Fruit fly (Drosophila melanogaster) whole organism, pupa: ENCODE measurements around the gene CG1662.

Experiments used
- CG12605 ChIP-seq: fragments of 200-800 bp; sonication (Bioruptor generic); IDR thresholded peaks from 2 replicates; pipeline ENCODE4 v1.3.6; 2022; ENCODE audit warnings: missing biosample characterization, missing genetic modification characterization
- CG17806 ChIP-seq: fragments of 200-800 bp; sonication (Bioruptor generic); optimal IDR thresholded peaks from 2 replicates; lab custom pipeline; 2018; ENCODE audit warnings: missing biosample characterization, mild to moderate bottlenecking, missing genetic modification characterization, moderate library complexity
- CG4496 ChIP-seq: fragments of 200-800 bp; sonication (Bioruptor generic); IDR thresholded peaks from 3 replicates; pipeline ENCODE4 v1.3.6; 2022; ENCODE audit warnings: missing biosample characterization, missing genetic modification characterization
- D1 ChIP-seq: fragments of 200-800 bp; sonication (Bioruptor generic); optimal IDR thresholded peaks from 2 replicates; lab custom pipeline; 2018; ENCODE audit warnings: missing biosample characterization, mild to moderate bottlenecking, missing genetic modification characterization, moderate library complexity
- EcR ChIP-seq: fragments of 200-800 bp; sonication (Bioruptor generic); optimal IDR thresholded peaks from 3 replicates; lab custom pipeline; 2019; ENCODE audit warnings: missing biosample characterization, missing genetic modification characterization, mild to moderate bottlenecking, moderate library complexity, missing genetic modification reagents
- Ets98B ChIP-seq: fragments of 200-800 bp; sonication (Bioruptor generic); IDR thresholded peaks from 2 replicates; pipeline ENCODE4 v1.3.6; 2022; ENCODE audit warnings: missing biosample characterization, missing genetic modification characterization
- Pif1B ChIP-seq: fragments of 200-800 bp; sonication (Bioruptor generic); optimal IDR thresholded peaks from 3 replicates; lab custom pipeline; 2016; ENCODE audit warnings: missing biosample characterization, missing genetic modification characterization
- Snoo ChIP-seq: fragments of 200-800 bp; sonication (Bioruptor generic); optimal IDR thresholded peaks from 3 replicates; lab custom pipeline; 2017; ENCODE audit warnings: missing biosample characterization, mild to moderate bottlenecking, missing genetic modification characterization, inconsistent platforms
- rn ChIP-seq: fragments of 200-800 bp; sonication (Bioruptor generic); IDR thresholded peaks from 2 replicates; pipeline ENCODE4 v1.3.6; 2022; ENCODE audit warnings: missing biosample characterization, missing genetic modification characterization

DNA sequence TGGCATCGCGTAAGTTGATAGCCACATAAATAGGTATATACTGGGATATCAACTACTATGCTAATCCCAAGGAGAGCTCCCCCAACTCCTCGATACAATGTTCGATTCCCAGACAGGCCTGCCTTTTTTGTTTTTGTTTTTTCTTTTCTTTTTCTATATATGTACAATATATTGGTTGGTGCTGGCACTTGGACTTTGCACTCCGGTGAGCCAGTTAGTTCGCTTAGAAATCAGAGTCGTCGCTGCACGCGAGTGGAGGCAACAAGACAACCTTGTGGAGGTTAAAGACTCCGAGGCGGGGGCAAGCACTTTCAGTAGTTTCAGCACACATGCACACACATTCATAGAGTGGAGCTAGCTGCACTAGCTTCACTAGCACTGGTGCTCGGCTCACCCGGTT is 18.9 kb downstream of the CG1662 start:
- TF ChIP-seq Pif1B (GFP tag; lab: Kevin White, UChicago), result no peak
- TF ChIP-seq rn (GFP tag; lab: Robert Waterston, UW), result no peak
- peak; percentile 18; the same call in 1 of the 2 replicates for TF ChIP-seq Ets98B (GFP tag; lab: Robert Waterston, UW)
- peak; percentile 41 for TF ChIP-seq CG12605 (GFP tag; lab: Robert Waterston, UW)
- TF ChIP-seq CG4496 (GFP tag; lab: Robert Waterston, UW), result peak; percentile 54; the same call in 2 of the 3 replicates
- TF ChIP-seq EcR (GFP tag; lab: Kevin White, UChicago), result peak; percentile 82
- no peak for TF ChIP-seq D1 (tag; lab: Kevin White, UChicago)
- no peak for TF ChIP-seq Snoo (tag; lab: Kevin White, UChicago)
- TF ChIP-seq CG17806 (tag; lab: Kevin White, UChicago), result no peak
